Fruit fly (Drosophila melanogaster) whole organism, embryonic: Measurements from ENCODE around the gene SrpRbeta.

Experiments
- Asciz ChIP-seq: fragments of 200-800 bp; sonication (Bioruptor generic); optimal IDR thresholded peaks from 2 replicates; lab custom pipeline; 2017; ENCODE audit warnings: missing biosample characterization, mild to moderate bottlenecking, missing genetic modification characterization, missing genetic modification reagents
- CG10147 ChIP-seq: fragments of 200-800 bp; sonication (Bioruptor generic); optimal IDR thresholded peaks from 2 replicates; lab custom pipeline; 2019; ENCODE audit warnings: missing biosample characterization, mild to moderate bottlenecking, missing genetic modification characterization, moderate library complexity
- CG11085 ChIP-seq: fragments of 200-800 bp; sonication (Bioruptor generic); IDR thresholded peaks from 2 replicates; pipeline ENCODE4 v1.3.6; 2022; ENCODE audit warnings: missing biosample characterization, missing genetic modification characterization
- CG12104 ChIP-seq: fragments of 200-800 bp; sonication (Bioruptor generic); optimal IDR thresholded peaks from 3 replicates; lab custom pipeline; 2016; ENCODE audit warnings: missing biosample characterization, missing genetic modification characterization
- CG12219 ChIP-seq: fragments of 200-800 bp; sonication (Bioruptor generic); optimal IDR thresholded peaks from 3 replicates; lab custom pipeline; 2018; ENCODE audit warnings: missing biosample characterization, mild to moderate bottlenecking, missing genetic modification characterization
- CG1602 ChIP-seq: fragments of 200-800 bp; sonication (Bioruptor generic); optimal IDR thresholded peaks from 3 replicates; lab custom pipeline; 2016; ENCODE audit warnings: missing biosample characterization, missing genetic modification characterization
- CG17186 ChIP-seq: fragments of 200-800 bp; sonication (Bioruptor generic); optimal IDR thresholded peaks from 3 replicates; lab custom pipeline; 2017; ENCODE audit warnings: missing biosample characterization, missing genetic modification reagents, missing genetic modification characterization
- CG17912 ChIP-seq: fragments of 200-800 bp; sonication (Bioruptor generic); optimal IDR thresholded peaks from 2 replicates; lab custom pipeline; 2018; ENCODE audit warnings: missing biosample characterization, mild to moderate bottlenecking, missing genetic modification characterization
- CG18764 ChIP-seq: fragments of 200-800 bp; sonication (Bioruptor generic); optimal IDR thresholded peaks from 3 replicates; lab custom pipeline; 2016; ENCODE audit warnings: missing biosample characterization, missing genetic modification characterization
- CG2120 ChIP-seq: fragments of 200-800 bp; sonication (Bioruptor generic); optimal IDR thresholded peaks from 3 replicates; lab custom pipeline; 2016; ENCODE audit warnings: missing biosample characterization, missing genetic modification characterization
- CG2202 ChIP-seq: fragments of 200-800 bp; sonication (Bioruptor generic); optimal IDR thresholded peaks from 2 replicates; lab custom pipeline; 2018; ENCODE audit warnings: missing biosample characterization, mild to moderate bottlenecking, missing genetic modification characterization
- CG31224 ChIP-seq: fragments of 200-800 bp; sonication (Bioruptor generic); IDR thresholded peaks from 2 replicates; pipeline ENCODE4 v1.3.6; 2022; ENCODE audit warnings: missing biosample characterization, missing genetic modification characterization
- CG31365 ChIP-seq: fragments of 200-800 bp; sonication (Bioruptor generic); optimal IDR thresholded peaks from 2 replicates; lab custom pipeline; 2018; ENCODE audit warnings: missing biosample characterization, mild to moderate bottlenecking, missing genetic modification characterization
- CG33213 ChIP-seq: fragments of 200-800 bp; sonication (Bioruptor generic); optimal IDR thresholded peaks from 3 replicates; lab custom pipeline; 2016; ENCODE audit warnings: missing biosample characterization, missing genetic modification characterization
- CG33557 ChIP-seq: fragments of 200-800 bp; sonication (Bioruptor generic); optimal IDR thresholded peaks from 2 replicates; lab custom pipeline; 2019; ENCODE audit warnings: missing biosample characterization, mild to moderate bottlenecking, missing genetic modification characterization, moderate library complexity
- CG4617 ChIP-seq: fragments of 200-800 bp; sonication (Bioruptor generic); optimal IDR thresholded peaks from 3 replicates; lab custom pipeline; 2016; ENCODE audit warnings: missing biosample characterization, missing genetic modification characterization, borderline replicate concordance
- CG6272 ChIP-seq: fragments of 200-800 bp; sonication (Bioruptor generic); IDR thresholded peaks from 2 replicates; pipeline ENCODE4 v1.3.6; 2022; ENCODE audit warnings: missing biosample characterization, missing genetic modification characterization
- CG6813 ChIP-seq: fragments of 200-800 bp; sonication (Bioruptor generic); optimal IDR thresholded peaks from 2 replicates; lab custom pipeline; 2017; ENCODE audit warnings: missing biosample characterization, missing genetic modification characterization, mild to moderate bottlenecking, moderate library complexity, missing genetic modification reagents
- CG7556 ChIP-seq: fragments of 200-800 bp; sonication (Bioruptor generic); optimal IDR thresholded peaks from 2 replicates; lab custom pipeline; 2017; ENCODE audit warnings: missing biosample characterization, mild to moderate bottlenecking, missing genetic modification characterization
- CG7928 ChIP-seq: fragments of 200-800 bp; sonication (Bioruptor generic); optimal IDR thresholded peaks from 2 replicates; lab custom pipeline; 2017; ENCODE audit warnings: missing biosample characterization, mild to moderate bottlenecking, missing genetic modification characterization
- CG8290 ChIP-seq, 3 experiments: fragments of 200-800 bp; sonication (Bioruptor generic); optimal IDR thresholded peaks; 2 replicates each; lab custom pipeline; 2016 to 2019; ENCODE audit warnings: missing biosample characterization in 3 of 3, missing genetic modification characterization in 3 of 3, mild to moderate bottlenecking in 2 of 3, moderate library complexity in 1 of 3
- GATAe ChIP-seq: fragments of 200-800 bp; sonication (Bioruptor generic); conservative IDR thresholded peaks from 2 replicates; pipeline ENCODE4 v1.3.6; 2022; ENCODE audit warnings: missing biosample characterization, missing genetic modification characterization
- H15 ChIP-seq: fragments of 200-800 bp; sonication (Bioruptor generic); IDR thresholded peaks from 3 replicates; pipeline ENCODE4 v1.3.6; 2022; ENCODE audit warnings: missing biosample characterization, missing genetic modification characterization
- HHEX ChIP-seq: fragments of 200-800 bp; sonication (Bioruptor generic); optimal IDR thresholded peaks from 3 replicates; lab custom pipeline; 2017; ENCODE audit warnings: missing biosample characterization, mild to moderate bottlenecking, missing genetic modification characterization, missing genetic modification reagents
- HLH54F ChIP-seq: fragments of 200-800 bp; sonication (Bioruptor generic); optimal IDR thresholded peaks from 3 replicates; lab custom pipeline; 2016; ENCODE audit warnings: missing biosample characterization, missing genetic modification characterization
- HLHmδ ChIP-seq: fragments of 200-800 bp; sonication (Bioruptor generic); optimal IDR thresholded peaks from 2 replicates; lab custom pipeline; 2018; ENCODE audit warnings: missing biosample characterization, mild to moderate bottlenecking, missing genetic modification characterization, moderate library complexity
- Lpt ChIP-seq: fragments of >200 bp; optimal IDR thresholded peaks from 2 replicates; lab custom pipeline; 2018; ENCODE audit warnings: missing biosample characterization, missing genetic modification characterization
- Myb ChIP-seq: fragments of 200-800 bp; sonication (Bioruptor generic); optimal IDR thresholded peaks from 2 replicates; lab custom pipeline; 2016; ENCODE audit warnings: missing biosample characterization, missing genetic modification characterization
- Rfx ChIP-seq: fragments of 200-800 bp; sonication (Bioruptor generic); IDR thresholded peaks from 2 replicates; pipeline ENCODE4 v1.3.6; 2022; ENCODE audit warnings: missing biosample characterization, missing genetic modification characterization
- Side ChIP-seq: fragments of 200-800 bp; sonication (Bioruptor generic); optimal IDR thresholded peaks from 2 replicates; lab custom pipeline; 2016; ENCODE audit warnings: missing biosample characterization, missing genetic modification characterization
- ato ChIP-seq: fragments of 200-800 bp; sonication (Bioruptor generic); IDR thresholded peaks from 2 replicates; pipeline ENCODE4 v1.3.6; 2022; ENCODE audit warnings: missing biosample characterization, missing genetic modification characterization; ENCODE audit not compliant: partially characterized antibody
- bsh ChIP-seq, 2 experiments: fragments of 200-800 bp; sonication (Bioruptor generic); optimal IDR thresholded peaks; 2 replicates each; lab custom pipeline; 2017 to 2018; ENCODE audit warnings: mild to moderate bottlenecking in 2 of 2, missing biosample characterization in 2 of 2, missing genetic modification characterization in 2 of 2, moderate library complexity in 1 of 2
- ci ChIP-seq: fragments of 200-800 bp; sonication (Bioruptor generic); IDR thresholded peaks from 3 replicates; pipeline ENCODE4 v1.3.6; 2022; ENCODE audit warnings: missing biosample characterization, missing genetic modification characterization
- cwo ChIP-seq: fragments of 200-800 bp; sonication (Bioruptor generic); optimal IDR thresholded peaks from 3 replicates; lab custom pipeline; 2017; ENCODE audit warnings: missing biosample characterization, missing genetic modification characterization, mild to moderate bottlenecking, moderate library complexity, missing genetic modification reagents
- dati ChIP-seq: fragments of 200-800 bp; sonication (Bioruptor generic); IDR thresholded peaks from 2 replicates; pipeline ENCODE4 v1.3.6; 2022; ENCODE audit warnings: missing biosample characterization, missing genetic modification characterization
- fu2 ChIP-seq: fragments of 200-800 bp; sonication (Bioruptor generic); optimal IDR thresholded peaks from 2 replicates; lab custom pipeline; 2016; ENCODE audit warnings: missing biosample characterization, missing genetic modification characterization
- gt ChIP-seq: fragments of 200-800 bp; sonication (Bioruptor generic); IDR thresholded peaks from 2 replicates; pipeline ENCODE4 v1.3.6; 2022; ENCODE audit warnings: missing biosample characterization, missing genetic modification characterization
- ham ChIP-seq: fragments of 200-800 bp; sonication (Bioruptor generic); IDR thresholded peaks from 2 replicates; pipeline ENCODE4 v1.3.6; 2022; ENCODE audit warnings: missing biosample characterization, missing genetic modification characterization
- hth ChIP-seq: fragments of >200 bp; optimal IDR thresholded peaks from 2 replicates; lab custom pipeline; 2017; ENCODE audit warnings: inconsistent platforms
- ind ChIP-seq: fragments of 200-800 bp; sonication (Bioruptor generic); optimal IDR thresholded peaks from 3 replicates; lab custom pipeline; 2016; ENCODE audit warnings: missing biosample characterization, missing genetic modification characterization
- kni ChIP-seq: fragments of 200-800 bp; sonication (Bioruptor generic); optimal IDR thresholded peaks from 3 replicates; lab custom pipeline; 2017; ENCODE audit warnings: mild to moderate bottlenecking, missing biosample characterization, missing genetic modification reagents, missing genetic modification characterization
- mam ChIP-seq: fragments of 200-800 bp; sonication (Bioruptor generic); optimal IDR thresholded peaks from 3 replicates; lab custom pipeline; 2016; ENCODE audit warnings: missing biosample characterization, missing genetic modification characterization
- onecut ChIP-seq: fragments of 200-800 bp; sonication (Bioruptor generic); IDR thresholded peaks from 2 replicates; pipeline ENCODE4 v1.3.6; 2022; ENCODE audit warnings: missing biosample characterization, missing genetic modification characterization
- otp ChIP-seq: fragments of 200-800 bp; sonication (Bioruptor generic); IDR thresholded peaks from 3 replicates; pipeline ENCODE4, ENCODE4 v1.3.6; 2022; ENCODE audit warnings: missing biosample characterization, missing genetic modification characterization
- pan ChIP-seq, 4 experiments: fragments of >200 bp in 3 of 4; fragments of 200-800 bp in 1 of 4; sonication (Bioruptor generic) in 1 of 4; optimal IDR thresholded peaks in 3 of 4; IDR thresholded peaks in 1 of 4; 2 replicates each; pipeline versions ENCODE4 v1.3.6 to Lab custom; 2017 to 2022; ENCODE audit warnings: missing biosample characterization in 2 of 4, missing genetic modification characterization in 2 of 4, mixed read lengths in 1 of 4
- scrt ChIP-seq: fragments of 200-800 bp; sonication (Bioruptor generic); optimal IDR thresholded peaks from 2 replicates; lab custom pipeline; 2018; ENCODE audit warnings: missing biosample characterization, mild to moderate bottlenecking, missing genetic modification characterization, moderate library complexity
- slp2 ChIP-seq: fragments of 200-800 bp; sonication (Bioruptor generic); optimal IDR thresholded peaks from 2 replicates; lab custom pipeline; 2016; ENCODE audit warnings: missing biosample characterization, missing genetic modification characterization
- tx ChIP-seq: fragments of 200-800 bp; sonication (Bioruptor generic); optimal IDR thresholded peaks from 2 replicates; lab custom pipeline; 2016; ENCODE audit warnings: missing biosample characterization, missing genetic modification characterization
- vnd ChIP-seq: fragments of 200-800 bp; sonication (Bioruptor generic); IDR thresholded peaks from 3 replicates; pipeline ENCODE4 v1.3.6; 2022; ENCODE audit warnings: missing biosample characterization, missing genetic modification characterization; ENCODE audit not compliant: partially characterized antibody
- wdn ChIP-seq: fragments of 200-800 bp; sonication (Bioruptor generic); IDR thresholded peaks from 2 replicates; pipeline ENCODE4 v1.3.6; 2022; ENCODE audit warnings: missing biosample characterization, missing genetic modification characterization

SrpRbeta gene

DNA sequence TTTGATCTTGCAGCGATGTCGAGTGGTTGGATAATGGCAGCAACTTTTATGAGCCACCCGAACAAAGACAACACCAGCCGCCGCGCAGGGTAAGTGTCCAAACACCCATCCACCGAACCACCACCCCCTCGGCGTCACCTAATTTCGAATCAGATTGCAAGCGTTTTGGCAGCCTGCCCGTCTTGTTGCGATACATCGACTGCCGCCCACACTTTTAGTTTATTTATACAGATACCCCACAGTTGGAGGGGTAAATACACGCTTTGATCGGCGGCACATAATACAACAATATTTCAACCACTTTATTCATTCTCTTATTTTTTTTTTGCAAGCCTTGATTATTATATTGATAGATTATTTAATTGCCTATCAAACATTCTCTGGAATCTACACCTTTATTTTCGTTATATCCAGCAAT lies 43.0 kb upstream of the SrpRbeta start (continued):
- no peak for TF ChIP-seq Myb (GFP tag; lab: Kevin White, UChicago)
- 0 out of 2 replicates have a peak, but pooled peaks have one; percentile 44 for TF ChIP-seq CG11085 (GFP tag; lab: Robert Waterston, UW)
- TF ChIP-seq CG4617, result no peak
- TF ChIP-seq CG17186 (GFP tag; lab: Kevin White, UChicago), result no peak
- TF ChIP-seq tx (GFP tag; lab: Kevin White, UChicago), result no peak
- no peak for TF ChIP-seq gt (GFP tag; lab: Robert Waterston, UW)
- peak in 1 of 2 experiments; percentile 46 for TF ChIP-seq bsh (GFP tag; optimal IDR thresholded peaks at IDR 0.05; lab: Kevin White, UChicago)
- no peak for TF ChIP-seq pan (optimal IDR thresholded peaks at IDR 0.05; lab: Kevin White, UChicago)
- peak in 1 of 2 experiments; percentile 80 for TF ChIP-seq pan (GFP tag; optimal IDR thresholded peaks at IDR 0.05 in 1 of 2, IDR thresholded peaks at IDR 0.05 in 1 of 2)
- TF ChIP-seq HLH54F (GFP tag; lab: Kevin White, UChicago), result peak; percentile 4
- TF ChIP-seq kni (GFP tag; lab: Kevin White, UChicago), result no peak
- no peak for TF ChIP-seq CG12104
- TF ChIP-seq CG17912 (GFP tag; lab: Kevin White, UChicago), result no peak
- TF ChIP-seq CG1602 (GFP tag; lab: Kevin White, UChicago), result no peak
- TF ChIP-seq CG18764 (GFP tag; lab: Kevin White, UChicago), result no peak
- no peak for TF ChIP-seq wdn
- TF ChIP-seq CG7556 (GFP tag; lab: Kevin White, UChicago), result peak; percentile 26
- TF ChIP-seq CG8290 (GFP tag; optimal IDR thresholded peaks at IDR 0.05; lab: Kevin White, UChicago), result no peak
- peak in 1 of 2 experiments; percentile 31 for TF ChIP-seq CG8290 (tag; optimal IDR thresholded peaks at IDR 0.05; lab: Kevin White, UChicago)
- no peak for TF ChIP-seq CG31224 (GFP tag; lab: Robert Waterston, UW)
- no peak for TF ChIP-seq CG33557 (GFP tag; lab: Kevin White, UChicago)
- TF ChIP-seq cwo (GFP tag; lab: Kevin White, UChicago), result peak; percentile 16
- no peak for TF ChIP-seq CG31365 (tag; lab: Kevin White, UChicago)
- TF ChIP-seq ind (GFP tag; lab: Kevin White, UChicago), result no peak
- TF ChIP-seq GATAe, result no peak
- TF ChIP-seq Lpt (GFP tag; lab: Kevin White, UChicago), result no peak
- peak; percentile 64; the same call in 2 of the 3 replicates for TF ChIP-seq vnd (GFP tag; lab: Robert Waterston, UW)
- TF ChIP-seq ci, result peak; percentile 66; the same call in 2 of the 3 replicates
- no peak for TF ChIP-seq CG10147
- TF ChIP-seq scrt, result no peak
- no peak for TF ChIP-seq CG6813
- no peak for TF ChIP-seq ham (GFP tag; lab: Robert Waterston, UW)
- no peak for TF ChIP-seq Asciz (GFP tag; lab: Kevin White, UChicago)
- TF ChIP-seq slp2 (GFP tag; lab: Kevin White, UChicago), result no peak
- TF ChIP-seq HLHmδ (GFP tag; lab: Kevin White, UChicago), result no peak
- 0 out of 2 replicates have a peak, but pooled peaks have one; percentile 3 for TF ChIP-seq onecut
- TF ChIP-seq mam (GFP tag; lab: Kevin White, UChicago), result no peak
- TF ChIP-seq H15 (GFP tag; lab: Robert Waterston, UW), result peak; percentile 56; the same call in 1 of the 3 replicates
- no peak for TF ChIP-seq fu2 (GFP tag; lab: Kevin White, UChicago)
- TF ChIP-seq HHEX (GFP tag; lab: Kevin White, UChicago), result no peak
- peak; percentile 57 for TF ChIP-seq Rfx (GFP tag; lab: Robert Waterston, UW)
- TF ChIP-seq CG2202 (tag; lab: Kevin White, UChicago), result no peak
- TF ChIP-seq CG2120 (GFP tag; lab: Kevin White, UChicago), result peak; percentile 71
- no peak; the same call in 1 of the 2 replicates for TF ChIP-seq CG6272 (GFP tag; lab: Robert Waterston, UW)
- TF ChIP-seq dati, result no peak
- no peak for TF ChIP-seq CG12219 (GFP tag; lab: Kevin White, UChicago)
- no peak for TF ChIP-seq CG33213 (GFP tag; lab: Kevin White, UChicago)
- no peak for TF ChIP-seq ato
- TF ChIP-seq hth, result no peak
- TF ChIP-seq Side (GFP tag; lab: Kevin White, UChicago), result no peak
- no peak for TF ChIP-seq otp (GFP tag; lab: Robert Waterston, UW)
- no peak for TF ChIP-seq CG7928
